Worm (Caenorhabditis elegans): ENCODE measurements around the gene srw-115.
"Not testable (repeated sequence)": the region's sequence is repeated elsewhere in the genome, so short reads cannot be mapped to it uniquely, and the experiment has no call there.

The srw-115 gene

DNA sequence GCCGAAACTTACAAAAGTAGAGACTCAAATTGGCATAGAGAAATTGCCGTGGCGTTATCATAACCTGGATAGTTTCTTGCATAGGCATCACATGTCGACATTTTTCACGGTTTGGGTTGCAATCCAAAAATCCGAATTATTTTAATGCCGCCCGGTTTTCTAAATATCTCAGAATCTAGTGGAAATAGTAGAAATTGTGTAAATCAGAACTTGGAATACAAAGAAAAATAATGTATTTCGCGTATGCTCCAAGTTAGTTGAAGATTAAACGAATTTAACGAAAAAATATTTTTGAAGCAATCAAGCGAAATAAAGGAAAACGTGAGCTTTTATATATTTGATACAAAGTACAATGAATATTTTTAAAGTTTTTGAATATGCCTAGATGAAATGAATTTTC, 32.8 kb downstream of the srw-115 start, which contains the start of gene srw-144:
Gene srw-144 (minus strand): TSS at position 101 of the 400 bp plus-strand sequence.
- TF ChIP-seq tbx-7 (tag; optimal IDR thresholded peaks at IDR 0.05): no peak
- TF ChIP-seq pqm-1 (tag; optimal IDR thresholded peaks at IDR 0.05): no peak

DNA sequence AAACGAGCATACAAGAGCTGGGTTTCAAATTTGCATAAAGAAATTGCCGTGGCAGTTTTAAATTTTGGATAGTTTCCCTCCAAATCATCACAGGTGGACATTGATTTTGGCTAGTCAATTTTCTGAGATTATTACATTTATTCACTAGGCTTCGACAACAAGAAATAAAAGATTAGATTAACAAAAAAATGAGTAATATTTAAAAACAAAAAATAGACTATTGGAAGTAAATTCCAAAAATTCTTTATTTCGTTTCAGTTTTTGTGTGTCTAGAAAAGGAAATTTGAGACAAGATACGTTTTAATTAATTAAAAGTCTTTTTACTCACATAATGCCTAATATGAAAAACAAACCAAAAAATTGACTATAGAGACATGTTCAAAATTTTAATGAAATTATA, 35.5 kb downstream of the srw-115 start, which contains the start of gene srw-142:
Gene srw-142 (minus strand): TSS at position 101 of the 400 bp plus-strand sequence.
- TF ChIP-seq zip-5 (tag; optimal IDR thresholded peaks at IDR 0.05) (no peak), ets-4 (tag; optimal IDR thresholded peaks at IDR 0.05) (no peak), unc-3 (GFP tag; conservative IDR thresholded peaks at IDR 0.05) (no peak), unc-3 (tag; optimal IDR thresholded peaks at IDR 0.05) (no peak), ceh-24 (tag; optimal IDR thresholded peaks at IDR 0.05) (no peak), eyg-1 (tag; optimal IDR thresholded peaks at IDR 0.05) (no peak), madf-2 (tag; optimal IDR thresholded peaks at IDR 0.05) (no peak), ceh-48 (tag; optimal IDR thresholded peaks at IDR 0.05) (no peak), pha-2 (tag; optimal IDR thresholded peaks at IDR 0.05) (no peak), elt-4 (tag; optimal IDR thresholded peaks at IDR 0.05) (no peak), dve-1 (tag; optimal IDR thresholded peaks at IDR 0.05) (no peak), pag-3 (tag; optimal IDR thresholded peaks at IDR 0.05; ENCODE audit: borderline replicate concordance) (no peak), dmd-4 (tag; optimal IDR thresholded peaks at IDR 0.05; ENCODE audit: borderline replicate concordance) (no peak), nhr-232 (tag; optimal IDR thresholded peaks at IDR 0.05) (no peak), ceh-2 (tag; optimal IDR thresholded peaks at IDR 0.05) (no peak)

DNA sequence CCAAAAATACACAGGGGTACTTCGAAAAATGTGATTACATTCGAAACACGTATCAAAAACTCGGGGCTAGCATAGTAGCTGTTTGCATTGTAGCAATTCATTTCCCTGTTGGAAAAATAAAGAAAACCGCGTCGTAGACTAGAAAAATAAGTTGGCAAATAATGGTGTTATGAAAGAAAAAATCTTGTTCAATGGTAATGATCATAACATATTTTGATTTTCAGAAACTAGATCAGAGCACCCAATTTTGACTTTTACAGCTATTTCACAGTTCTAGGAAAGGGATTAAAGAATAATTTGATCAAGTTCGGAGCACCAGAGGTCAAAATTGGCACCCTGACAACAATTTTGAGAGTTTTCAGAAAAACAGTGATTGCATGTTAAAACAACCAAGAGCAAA, 38.4 kb downstream of the srw-115 start, which contains the start of gene srh-248:
Gene srh-248 (minus strand): TSS at position 101 of the 400 bp plus-strand sequence.
- TF ChIP-seq C08G9.2, K02D7.2, F13H6.1 (tag; optimal IDR thresholded peaks at IDR 0.05): not testable (repeated sequence)

DNA sequence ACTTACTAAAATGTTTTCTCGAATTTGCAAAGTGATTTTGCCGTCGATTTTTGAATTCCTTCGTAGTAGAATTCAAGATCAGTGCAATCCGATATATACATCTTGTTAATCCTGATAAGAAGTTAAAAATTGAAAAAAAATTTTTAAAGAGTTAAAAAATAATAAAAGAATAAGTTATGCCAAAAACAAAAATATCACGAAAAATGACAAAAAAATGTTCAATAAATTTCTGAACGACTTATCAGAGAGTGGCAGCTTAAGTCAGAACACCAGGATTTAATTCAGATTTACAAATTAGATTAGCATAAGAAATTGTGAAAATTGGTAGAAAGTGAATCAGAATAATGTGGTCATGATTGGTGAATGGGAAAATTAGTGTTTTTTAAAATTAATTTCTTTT, 41.6 kb downstream of the srw-115 start, which contains the start of gene srw-122:
Gene srw-122 (minus strand): TSS at position 101 of the 400 bp plus-strand sequence.
- TF ChIP-seq nfya-1 (tag; optimal IDR thresholded peaks at IDR 0.05); ceh-19 (GFP tag; optimal IDR thresholded peaks at IDR 0.05); ceh-31 (tag; optimal IDR thresholded peaks at IDR 0.05): not testable (repeated sequence)

DNA sequence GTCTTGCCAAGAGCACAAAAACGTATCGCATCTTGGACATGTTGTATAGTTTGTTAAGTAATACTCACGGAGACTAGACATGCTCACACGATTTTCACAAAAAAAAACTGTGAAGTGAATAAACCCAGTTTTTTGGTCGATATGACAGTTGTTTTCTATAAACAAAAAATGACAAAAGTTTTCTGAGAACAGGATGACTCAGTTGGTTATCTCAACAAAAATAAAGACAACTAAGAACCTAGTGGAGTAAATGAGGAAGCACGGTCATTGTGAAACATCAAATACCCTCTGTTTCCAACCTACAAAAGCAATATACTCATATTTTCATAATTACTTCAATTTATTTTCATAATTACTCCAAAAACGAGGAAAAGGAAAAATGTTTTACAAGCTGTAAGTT, 48.1 kb downstream of the srw-115 start, which contains the start of gene srh-87:
Gene srh-87 (minus strand): TSS at position 101 of the 400 bp plus-strand sequence.
- TF ChIP-seq pat-9 (tag; optimal IDR thresholded peaks at IDR 0.05) (no peak), pag-3 (tag; optimal IDR thresholded peaks at IDR 0.05; ENCODE audit: borderline replicate concordance) (no peak), fkh-10 (GFP tag; optimal IDR thresholded peaks at IDR 0.05) (no peak), hlh-13 (GFP tag; optimal IDR thresholded peaks at IDR 0.05) (no peak), tbx-7 (tag; optimal IDR thresholded peaks at IDR 0.05) (no peak), hlh-6 (tag; optimal IDR thresholded peaks at IDR 0.05) (no peak), mec-3 (tag; optimal IDR thresholded peaks at IDR 0.05; ENCODE audit: borderline replicate concordance) (no peak), ceh-48 (tag; optimal IDR thresholded peaks at IDR 0.05) (no peak), nfya-1 (tag; optimal IDR thresholded peaks at IDR 0.05) (no peak), unc-55 (GFP tag; optimal IDR thresholded peaks at IDR 0.05) (no peak), npax-4 (tag; optimal IDR thresholded peaks at IDR 0.05) (no peak), odd-2 (tag; optimal IDR thresholded peaks at IDR 0.05) (no peak), eyg-1 (tag; optimal IDR thresholded peaks at IDR 0.05) (no peak)

DNA sequence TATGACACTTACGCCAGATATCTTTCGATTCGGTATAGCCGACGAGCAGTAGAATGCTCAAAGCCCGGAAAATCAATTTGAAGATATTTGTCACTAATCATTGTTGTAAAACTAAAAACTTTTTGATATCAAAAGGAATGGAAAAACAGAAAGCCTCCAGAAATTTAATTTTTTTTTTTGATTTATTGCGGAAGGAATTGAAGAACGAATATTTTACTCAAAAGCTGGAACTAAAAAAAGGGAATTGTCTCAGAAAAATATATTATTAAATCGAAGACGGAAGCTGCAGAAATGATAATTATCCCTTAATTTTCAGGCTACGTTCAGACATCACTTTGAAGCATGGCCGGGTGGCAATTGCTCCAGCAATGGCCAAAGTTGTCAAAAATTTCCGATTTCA, 49.9 kb downstream of the srw-115 start, which contains the start of gene srw-137:
Gene srw-137 (minus strand): TSS at position 101 of the 400 bp plus-strand sequence.
- TF ChIP-seq lin-11 (tag; optimal IDR thresholded peaks at IDR 0.05) (no peak), pha-4 (tag; optimal IDR thresholded peaks at IDR 0.05) (no peak), ahr-1 (tag; optimal IDR thresholded peaks at IDR 0.05) (no peak), madf-2 (tag; optimal IDR thresholded peaks at IDR 0.05) (no peak), ref-2 (tag; optimal IDR thresholded peaks at IDR 0.05) (no peak), eyg-1 (tag; optimal IDR thresholded peaks at IDR 0.05) (no peak), lim-6 (tag; optimal IDR thresholded peaks at IDR 0.05) (no peak), ceh-48 (tag; optimal IDR thresholded peaks at IDR 0.05) (no peak), F13H6.1 (tag; optimal IDR thresholded peaks at IDR 0.05) (no peak), ceh-30 (tag; optimal IDR thresholded peaks at IDR 0.05) (no peak), ama-1 (optimal IDR thresholded peaks at IDR 0.05) (no peak), T23F11.4 (GFP tag; optimal IDR thresholded peaks at IDR 0.05) (no peak), ceh-22 (tag; optimal IDR thresholded peaks at IDR 0.05) (no peak), fkh-6 (tag; optimal IDR thresholded peaks at IDR 0.05) (no peak), hlh-13 (GFP tag; optimal IDR thresholded peaks at IDR 0.05) (no peak), unc-55 (GFP tag; optimal IDR thresholded peaks at IDR 0.05) (no peak), ceh-2 (tag; optimal IDR thresholded peaks at IDR 0.05) (no peak)

All from whole organism, late embryonic.